Fruit fly (Drosophila melanogaster) whole organism, embryonic: Measurements from ENCODE around the gene cbt.
A peak's percentile ranks its signal among the peaks of the same experiment; 100 is the strongest.

Experiments used
- Atf3 ChIP-seq: fragments of 200-800 bp; sonication (Bioruptor generic); optimal IDR thresholded peaks from 3 replicates; lab custom pipeline; 2016; ENCODE audit warnings: missing biosample characterization, missing genetic modification characterization
- Atf6 ChIP-seq: fragments of 200-800 bp; sonication (Bioruptor generic); IDR thresholded peaks from 2 replicates; pipeline ENCODE4 v1.3.6; 2022; ENCODE audit warnings: missing biosample characterization, missing genetic modification characterization
- Awh ChIP-seq: fragments of 200-800 bp; sonication (Bioruptor generic); IDR thresholded peaks from 2 replicates; pipeline ENCODE4, ENCODE4 v1.3.6; 2022; ENCODE audit warnings: missing biosample characterization, missing genetic modification characterization
- Blimp-1 ChIP-seq: fragments of 200-800 bp; sonication (Bioruptor generic); optimal IDR thresholded peaks from 3 replicates; lab custom pipeline; 2018; ENCODE audit warnings: missing biosample characterization, missing genetic modification characterization, mild to moderate bottlenecking, moderate library complexity, missing genetic modification reagents
- CG11093 ChIP-seq: fragments of 200-800 bp; sonication (Bioruptor generic); IDR thresholded peaks from 3 replicates; pipeline ENCODE4 v1.3.6; 2022; ENCODE audit warnings: missing biosample characterization, missing genetic modification characterization
- CG12391 ChIP-seq: fragments of 200-800 bp; sonication (Bioruptor generic); optimal IDR thresholded peaks from 3 replicates; lab custom pipeline; 2018; ENCODE audit warnings: missing biosample characterization, mild to moderate bottlenecking, missing genetic modification characterization, moderate library complexity
- CG14441 ChIP-seq: fragments of 200-800 bp; sonication (Bioruptor generic); IDR thresholded peaks from 2 replicates; pipeline ENCODE4 v1.3.6; 2022; ENCODE audit warnings: missing biosample characterization, missing genetic modification characterization
- CG14965 ChIP-seq: fragments of 200-800 bp; sonication (Bioruptor generic); optimal IDR thresholded peaks from 2 replicates; lab custom pipeline; 2016; ENCODE audit warnings: missing biosample characterization, missing genetic modification characterization, borderline replicate concordance
- CG15479 ChIP-seq: fragments of 200-800 bp; sonication (Bioruptor generic); optimal IDR thresholded peaks from 3 replicates; lab custom pipeline; 2019; ENCODE audit warnings: missing biosample characterization, mild to moderate bottlenecking, missing genetic modification characterization, moderate library complexity
- CG16815 ChIP-seq: fragments of 200-800 bp; sonication (Bioruptor generic); optimal IDR thresholded peaks from 3 replicates; lab custom pipeline; 2017; ENCODE audit warnings: missing biosample characterization, mild to moderate bottlenecking, missing genetic modification characterization
- CG16863 ChIP-seq: fragments of 200-800 bp; sonication (Bioruptor generic); optimal IDR thresholded peaks from 3 replicates; lab custom pipeline; 2016; ENCODE audit warnings: missing biosample characterization, missing genetic modification characterization
- CG17612 ChIP-seq: fragments of 200-800 bp; sonication (Bioruptor generic); IDR thresholded peaks from 2 replicates; pipeline ENCODE4 v1.3.6; 2022; ENCODE audit warnings: missing biosample characterization, missing genetic modification characterization
- CG18262 ChIP-seq: fragments of 200-800 bp; optimal IDR thresholded peaks from 3 replicates; lab custom pipeline; 2019; ENCODE audit warnings: missing biosample characterization, mild to moderate bottlenecking, missing genetic modification characterization, moderate library complexity
- CG2116 ChIP-seq: fragments of 200-800 bp; sonication (Bioruptor generic); optimal IDR thresholded peaks from 3 replicates; lab custom pipeline; 2018; ENCODE audit warnings: missing biosample characterization, mild to moderate bottlenecking, missing genetic modification characterization
- CG2120 ChIP-seq: fragments of 200-800 bp; sonication (Bioruptor generic); optimal IDR thresholded peaks from 3 replicates; lab custom pipeline; 2016; ENCODE audit warnings: missing biosample characterization, missing genetic modification characterization
- CG2712 ChIP-seq: fragments of 200-800 bp; optimal IDR thresholded peaks from 3 replicates; lab custom pipeline; 2019; ENCODE audit warnings: missing biosample characterization, mild to moderate bottlenecking, missing genetic modification characterization, moderate library complexity
- CG31388 ChIP-seq: fragments of 200-800 bp; sonication (Bioruptor generic); optimal IDR thresholded peaks from 2 replicates; lab custom pipeline; 2016; ENCODE audit warnings: missing biosample characterization, missing genetic modification characterization
- CG3847 ChIP-seq: fragments of 200-800 bp; sonication (Bioruptor generic); IDR thresholded peaks from 2 replicates; pipeline ENCODE4 v1.3.6; 2022; ENCODE audit warnings: missing biosample characterization, missing genetic modification characterization
- CG5245 ChIP-seq: fragments of 200-800 bp; sonication (Bioruptor generic); optimal IDR thresholded peaks from 3 replicates; lab custom pipeline; 2016; ENCODE audit warnings: missing biosample characterization, missing genetic modification characterization
- CG5953 ChIP-seq: fragments of 200-800 bp; sonication (Bioruptor generic); IDR thresholded peaks from 2 replicates; pipeline ENCODE4 v1.3.6; 2022; ENCODE audit warnings: missing biosample characterization, missing genetic modification characterization
- CG6791 ChIP-seq: fragments of 200-800 bp; sonication (Bioruptor generic); IDR thresholded peaks from 3 replicates; pipeline ENCODE4 v1.3.6; 2022; ENCODE audit warnings: missing biosample characterization, missing genetic modification characterization; ENCODE audit not compliant: partially characterized antibody
- CG7357 ChIP-seq: fragments of 200-800 bp; sonication (Bioruptor generic); IDR thresholded peaks from 3 replicates; pipeline ENCODE4 v1.3.6; 2022; ENCODE audit warnings: missing biosample characterization, missing genetic modification characterization
- CG7372 ChIP-seq: fragments of 200-800 bp; sonication (Bioruptor generic); IDR thresholded peaks from 2 replicates; pipeline ENCODE4 v1.3.6; 2022; ENCODE audit warnings: missing biosample characterization, missing genetic modification characterization
- CG7556 ChIP-seq: fragments of 200-800 bp; sonication (Bioruptor generic); optimal IDR thresholded peaks from 2 replicates; lab custom pipeline; 2017; ENCODE audit warnings: missing biosample characterization, mild to moderate bottlenecking, missing genetic modification characterization
- CG8944 ChIP-seq: fragments of 200-800 bp; sonication (Bioruptor generic); optimal IDR thresholded peaks from 3 replicates; lab custom pipeline; 2016; ENCODE audit warnings: missing biosample characterization, missing genetic modification characterization
- E2f1 ChIP-seq: fragments of 200-800 bp; sonication (Bioruptor generic); IDR thresholded peaks from 2 replicates; pipeline ENCODE4 v1.3.6; 2022; ENCODE audit warnings: missing biosample characterization, missing genetic modification characterization
- Fer3 ChIP-seq: fragments of 200-800 bp; sonication (Bioruptor generic); optimal IDR thresholded peaks from 2 replicates; lab custom pipeline; 2018; ENCODE audit warnings: missing biosample characterization, mild to moderate bottlenecking, missing genetic modification characterization, moderate library complexity
- Gsc ChIP-seq: fragments of 200-800 bp; sonication (Bioruptor generic); IDR thresholded peaks from 2 replicates; pipeline ENCODE4 v1.3.6; 2022; ENCODE audit warnings: missing biosample characterization, missing genetic modification characterization
- Gug ChIP-seq: fragments of 200-800 bp; sonication (Bioruptor generic); IDR thresholded peaks from 4 replicates; pipeline ENCODE4 v1.3.6; 2022; ENCODE audit warnings: missing biosample characterization, missing genetic modification characterization
- Hand ChIP-seq: fragments of 200-800 bp; sonication (Bioruptor generic); optimal IDR thresholded peaks from 2 replicates; lab custom pipeline; 2017; ENCODE audit warnings: mild to moderate bottlenecking, missing biosample characterization, missing genetic modification reagents, missing genetic modification characterization
- Hmx ChIP-seq: fragments of 200-800 bp; sonication (Bioruptor generic); optimal IDR thresholded peaks from 2 replicates; lab custom pipeline; 2016; ENCODE audit warnings: missing biosample characterization, missing genetic modification characterization
- Meics ChIP-seq: fragments of 200-800 bp; sonication (Bioruptor generic); optimal IDR thresholded peaks from 2 replicates; lab custom pipeline; 2017; ENCODE audit warnings: missing biosample characterization, mild to moderate bottlenecking, missing genetic modification characterization
- NFAT ChIP-seq: fragments of 200-800 bp; sonication (Bioruptor generic); IDR thresholded peaks from 2 replicates; pipeline ENCODE4 v1.3.6; 2022; ENCODE audit warnings: missing biosample characterization, missing genetic modification characterization
- Oli ChIP-seq: fragments of 200-800 bp; sonication (Bioruptor generic); optimal IDR thresholded peaks from 2 replicates; lab custom pipeline; 2018; ENCODE audit warnings: missing biosample characterization, mild to moderate bottlenecking, missing genetic modification characterization, moderate library complexity
- ato ChIP-seq: fragments of 200-800 bp; sonication (Bioruptor generic); IDR thresholded peaks from 2 replicates; pipeline ENCODE4 v1.3.6; 2022; ENCODE audit warnings: missing biosample characterization, missing genetic modification characterization; ENCODE audit not compliant: partially characterized antibody
- bbx ChIP-seq: fragments of 200-800 bp; sonication (Bioruptor generic); IDR thresholded peaks from 2 replicates; pipeline ENCODE4 v1.3.6; 2022; ENCODE audit warnings: missing biosample characterization, missing genetic modification characterization; ENCODE audit not compliant: partially characterized antibody
- cas ChIP-seq: fragments of 200-800 bp; sonication (Bioruptor generic); IDR thresholded peaks from 2 replicates; pipeline ENCODE4 v1.3.6; 2022; ENCODE audit warnings: missing biosample characterization, missing genetic modification characterization
- chinmo ChIP-seq: fragments of 200-800 bp; sonication (Bioruptor generic); IDR thresholded peaks from 4 replicates; pipeline ENCODE4 v1.3.6; 2022; ENCODE audit warnings: missing biosample characterization, missing genetic modification characterization; ENCODE audit not compliant: partially characterized antibody
- dimm ChIP-seq: fragments of 200-800 bp; sonication (Bioruptor generic); IDR thresholded peaks from 2 replicates; pipeline ENCODE4 v1.3.6; 2022; ENCODE audit warnings: missing biosample characterization, missing genetic modification characterization
- ham ChIP-seq: fragments of 200-800 bp; sonication (Bioruptor generic); IDR thresholded peaks from 2 replicates; pipeline ENCODE4 v1.3.6; 2022; ENCODE audit warnings: missing biosample characterization, missing genetic modification characterization
- ind ChIP-seq: fragments of 200-800 bp; sonication (Bioruptor generic); optimal IDR thresholded peaks from 3 replicates; lab custom pipeline; 2016; ENCODE audit warnings: missing biosample characterization, missing genetic modification characterization
- klu ChIP-seq: fragments of 200-800 bp; sonication (Bioruptor generic); IDR thresholded peaks from 2 replicates; pipeline ENCODE4 v1.3.6; 2022; ENCODE audit warnings: missing biosample characterization, missing genetic modification characterization
- prd ChIP-seq, 3 experiments: fragments of >200 bp in 2 of 3; fragments of 200-800 bp in 1 of 3; sonication (Bioruptor generic) in 1 of 3; optimal IDR thresholded peaks in 2 of 3; IDR thresholded peaks in 1 of 3; 2 replicates in 2 of 3; 3 replicates in 1 of 3; pipeline versions ENCODE4 v1.3.6 to Lab custom; 2017 to 2022; ENCODE audit warnings: missing biosample characterization in 1 of 3, missing genetic modification characterization in 1 of 3
- psq ChIP-seq: fragments of 200-800 bp; sonication (Bioruptor generic); optimal IDR thresholded peaks from 2 replicates; lab custom pipeline; 2017; ENCODE audit warnings: missing biosample characterization, missing genetic modification characterization
- tap ChIP-seq: fragments of 200-800 bp; optimal IDR thresholded peaks from 3 replicates; lab custom pipeline; 2019; ENCODE audit warnings: missing biosample characterization, mild to moderate bottlenecking, missing genetic modification characterization, moderate library complexity
- tll ChIP-seq, 2 experiments: fragments of 200-800 bp in 1 of 2; fragments of >200 bp in 1 of 2; sonication (Bioruptor generic) in 1 of 2; optimal IDR thresholded peaks; 2 replicates each; lab custom pipeline; 2017 to 2019; ENCODE audit warnings: missing biosample characterization in 2 of 2, missing genetic modification characterization in 2 of 2, mild to moderate bottlenecking in 1 of 2, moderate library complexity in 1 of 2
- tna ChIP-seq: fragments of 200-800 bp; sonication (Bioruptor generic); IDR thresholded peaks from 2 replicates; pipeline ENCODE4 v1.3.6; 2022; ENCODE audit warnings: missing biosample characterization, missing genetic modification characterization; ENCODE audit not compliant: partially characterized antibody
- vnd ChIP-seq: fragments of 200-800 bp; sonication (Bioruptor generic); IDR thresholded peaks from 3 replicates; pipeline ENCODE4 v1.3.6; 2022; ENCODE audit warnings: missing biosample characterization, missing genetic modification characterization; ENCODE audit not compliant: partially characterized antibody

The cbt gene

dm6 chr2L:520331-521000 is 41.0 kb upstream of the cbt start (continued):
- peak; percentile 82 for TF ChIP-seq Atf3
- TF ChIP-seq CG11093 (GFP tag; lab: Robert Waterston, UW), result peak; percentile 70; the same call in 2 of the 3 replicates
- TF ChIP-seq CG31388 (GFP tag; lab: Kevin White, UChicago), result peak; percentile 49
- TF ChIP-seq CG18262 (tag; lab: Kevin White, UChicago), result peak; percentile 91
- TF ChIP-seq cas, result 0 out of 2 replicates have a peak, but pooled peaks have one; percentile 15
- no peak for TF ChIP-seq prd (optimal IDR thresholded peaks at IDR 0.05; lab: Kevin White, UChicago)
- peak; percentile 87 for TF ChIP-seq prd (GFP tag; IDR thresholded peaks at IDR 0.05; lab: Robert Waterston, UW)
- TF ChIP-seq tna, result no peak
- TF ChIP-seq CG14965 (GFP tag; lab: Kevin White, UChicago), result peak; percentile 17
- TF ChIP-seq psq, result peak; percentile 30
- no peak for TF ChIP-seq CG17612
- no peak for TF ChIP-seq Hmx (GFP tag; lab: Kevin White, UChicago)
- TF ChIP-seq ind (GFP tag; lab: Kevin White, UChicago), result peak; percentile 57
- peak; percentile 79 for TF ChIP-seq Blimp-1
- TF ChIP-seq vnd (GFP tag; lab: Robert Waterston, UW), result no peak
- TF ChIP-seq CG2120 (GFP tag; lab: Kevin White, UChicago), result peak; percentile 38
- TF ChIP-seq CG6791 (GFP tag; lab: Robert Waterston, UW), result no peak
- TF ChIP-seq Gsc (GFP tag; lab: Robert Waterston, UW), result peak; percentile 42; the same call in 1 of the 2 replicates
- no peak for TF ChIP-seq ato
- peak; percentile 87 for TF ChIP-seq CG7556 (GFP tag; lab: Kevin White, UChicago)
- peak; percentile 39 for TF ChIP-seq Meics (GFP tag; lab: Kevin White, UChicago)
- peak; percentile 84 for TF ChIP-seq tap (tag; lab: Kevin White, UChicago)
- peak; percentile 56; the same call in 1 of the 3 replicates for TF ChIP-seq CG7357 (GFP tag; lab: Robert Waterston, UW)
- TF ChIP-seq Fer3 (tag; lab: Kevin White, UChicago), result peak; percentile 63
- 0 out of 2 replicates have a peak, but pooled peaks have one; percentile 34 for TF ChIP-seq dimm
- peak; percentile 61 for TF ChIP-seq CG2116 (GFP tag; lab: Kevin White, UChicago)
- TF ChIP-seq CG8944 (GFP tag; lab: Kevin White, UChicago), result peak; percentile 74
- peak; percentile 70; the same call in 1 of the 4 replicates for TF ChIP-seq chinmo (GFP tag; lab: Robert Waterston, UW)
- TF ChIP-seq CG12391 (tag; lab: Kevin White, UChicago), result peak; percentile 93
- no peak for TF ChIP-seq Atf6
- peak; percentile 91 for TF ChIP-seq CG2712 (tag; lab: Kevin White, UChicago)
- TF ChIP-seq CG7372 (GFP tag; lab: Robert Waterston, UW), result peak; percentile 73
- TF ChIP-seq CG5953, result peak; percentile 90
- TF ChIP-seq CG5245, result peak; percentile 81
- TF ChIP-seq Hand (GFP tag; lab: Kevin White, UChicago), result no peak
- TF ChIP-seq CG15479 (GFP tag; lab: Kevin White, UChicago), result no peak
- peak; percentile 81 for TF ChIP-seq E2f1 (GFP tag; lab: Robert Waterston, UW)
- TF ChIP-seq klu (GFP tag; lab: Robert Waterston, UW), result peak; percentile 65
- TF ChIP-seq NFAT (GFP tag; lab: Robert Waterston, UW), result peak; percentile 45; the same call in 1 of the 2 replicates
- no peak for TF ChIP-seq bbx (GFP tag; lab: Robert Waterston, UW)
- TF ChIP-seq tll (GFP tag; optimal IDR thresholded peaks at IDR 0.05; lab: Kevin White, UChicago), result no peak
- TF ChIP-seq CG14441 (GFP tag; lab: Robert Waterston, UW), result peak; percentile 87
- peak; percentile 40 for TF ChIP-seq CG3847 (GFP tag; lab: Robert Waterston, UW)
- peak; percentile 41; the same call in 2 of the 4 replicates for TF ChIP-seq Gug
- TF ChIP-seq CG16815 (GFP tag; lab: Kevin White, UChicago), result peak; percentile 73
- peak; percentile 93 for TF ChIP-seq Oli
- TF ChIP-seq CG16863, result peak; percentile 77
- TF ChIP-seq Awh (GFP tag; lab: Robert Waterston, UW), result peak; percentile 81
- TF ChIP-seq ham (GFP tag; lab: Robert Waterston, UW), result no peak
